Worm (Caenorhabditis elegans) whole organism, L1 larva: ENCODE measurements around the gene Y55B1BL.2.

Experiments used
- C04F5.9 ChIP-seq: sonication (generic microtip); optimal IDR thresholded peaks from 2 replicates; lab custom pipeline; 2016; ENCODE audit warnings: missing genetic modification characterization, missing compliant biosample characterization
- C16A3.4 ChIP-seq: fragments of 150-350 bp; optimal IDR thresholded peaks from 2 replicates; lab custom pipeline; 2014; ENCODE audit warnings: missing biosample characterization, missing genetic modification characterization
- aly-2 ChIP-seq: fragments of 150-350 bp; optimal IDR thresholded peaks from 2 replicates; lab custom pipeline; 2014; ENCODE audit warnings: missing biosample characterization, missing genetic modification characterization
- blmp-1 ChIP-seq: fragments of 150-350 bp; optimal IDR thresholded peaks from 2 replicates; lab custom pipeline; 2014; ENCODE audit warnings: missing biosample characterization, missing genetic modification characterization
- ceh-8 ChIP-seq: fragments of 200-800 bp; sonication (Bioruptor generic); optimal IDR thresholded peaks from 2 replicates; lab custom pipeline; 2018; ENCODE audit warnings: mild to moderate bottlenecking, missing genetic modification characterization, moderate library complexity, missing compliant biosample characterization
- ceh-82 ChIP-seq, 3 experiments: fragments of 150-350 bp in 1 of 3; sonication (generic microtip) in 2 of 3; optimal IDR thresholded peaks; 2 replicates each; lab custom pipeline; 2014 to 2017; ENCODE audit warnings: missing biosample characterization in 3 of 3, missing genetic modification characterization in 3 of 3
- ces-1 ChIP-seq: fragments of 150-350 bp; optimal IDR thresholded peaks from 2 replicates; lab custom pipeline; 2014; ENCODE audit warnings: missing biosample characterization, missing genetic modification reagents, missing genetic modification characterization
- dpl-1 ChIP-seq, 3 experiments: fragments of 150-350 bp in 2 of 3; sonication (generic microtip) in 1 of 3; optimal IDR thresholded peaks; 2 replicates each; lab custom pipeline; 2014 to 2017; ENCODE audit warnings: missing biosample characterization in 3 of 3, missing genetic modification characterization in 3 of 3, missing genetic modification reagents in 3 of 3
- dsc-1 ChIP-seq: sonication (generic microtip); optimal IDR thresholded peaks from 2 replicates; lab custom pipeline; 2016; ENCODE audit warnings: mild to moderate bottlenecking, missing genetic modification characterization, missing compliant biosample characterization
- efl-1 ChIP-seq, 4 experiments: fragments of 150-350 bp; optimal IDR thresholded peaks in 3 of 4; peaks in 1 of 4; 1 replicate in 1 of 4; 2 replicates in 3 of 4; lab custom pipeline; 2014; ENCODE audit warnings: missing biosample characterization in 2 of 4, missing genetic modification characterization in 2 of 4, missing genetic modification reagents in 2 of 4
- efl-3 ChIP-seq: fragments of 200-800 bp; sonication (Bioruptor generic); optimal IDR thresholded peaks from 2 replicates; lab custom pipeline; 2018; ENCODE audit warnings: mild to moderate bottlenecking, missing genetic modification characterization, missing compliant biosample characterization
- elt-2 ChIP-seq: sonication (generic microtip); optimal IDR thresholded peaks from 2 replicates; lab custom pipeline; 2016; ENCODE audit warnings: missing genetic modification characterization, mild to moderate bottlenecking, inconsistent platforms, missing compliant biosample characterization, missing genetic modification reagents
- elt-3 ChIP-seq, 6 experiments: fragments of 150-350 bp in 1 of 6; sonication (generic microtip); optimal IDR thresholded peaks; 2 replicates each; lab custom pipeline; 2017 to 2018; ENCODE audit warnings: missing biosample characterization in 6 of 6, missing genetic modification characterization in 6 of 6, inconsistent platforms in 1 of 6
- fkh-10 ChIP-seq: sonication (generic microtip); optimal IDR thresholded peaks from 2 replicates; lab custom pipeline; 2017; ENCODE audit warnings: missing biosample characterization, missing genetic modification reagents, missing genetic modification characterization
- fkh-8 ChIP-seq: sonication (generic microtip); optimal IDR thresholded peaks from 2 replicates; lab custom pipeline; 2016; ENCODE audit warnings: mild to moderate bottlenecking, missing genetic modification characterization, missing compliant biosample characterization
- grh-1 ChIP-seq: fragments of 200-800 bp; sonication (Bioruptor generic); IDR thresholded peaks from 2 replicates; pipeline ENCODE4 v1.3.6; 2022; ENCODE audit warnings: missing genetic modification reagents, missing genetic modification characterization, missing compliant biosample characterization
- irx-1 ChIP-seq: sonication (generic microtip); optimal IDR thresholded peaks from 2 replicates; lab custom pipeline; 2016; ENCODE audit warnings: missing genetic modification characterization, missing compliant biosample characterization
- lin-13 ChIP-seq: fragments of 150-350 bp; optimal IDR thresholded peaks from 2 replicates; lab custom pipeline; 2014; ENCODE audit warnings: missing biosample characterization, missing genetic modification reagents, missing genetic modification characterization
- lin-15B ChIP-seq: fragments of 150-350 bp; sonication (generic microtip); optimal IDR thresholded peaks from 3 replicates; lab custom pipeline; 2014; ENCODE audit warnings: missing biosample characterization, missing genetic modification characterization
- lin-35 ChIP-seq, 2 experiments: fragments of 150-350 bp; optimal IDR thresholded peaks; 2 replicates each; lab custom pipeline; 2014; ENCODE audit warnings: missing biosample characterization in 2 of 2, missing genetic modification characterization in 2 of 2, missing genetic modification reagents in 2 of 2
- lir-3 ChIP-seq: sonication (generic microtip); optimal IDR thresholded peaks from 2 replicates; lab custom pipeline; 2016; ENCODE audit warnings: mild to moderate bottlenecking, missing genetic modification characterization, moderate library complexity, missing compliant biosample characterization; ENCODE audit not compliant: poor library complexity
- lsy-2 ChIP-seq, 2 experiments: fragments of 150-350 bp; optimal IDR thresholded peaks; 2 replicates each; lab custom pipeline; 2014; ENCODE audit warnings: missing biosample characterization in 2 of 2, missing genetic modification characterization in 2 of 2
- mab-9 ChIP-seq: fragments of 200-800 bp; sonication (Bioruptor generic); IDR thresholded peaks from 2 replicates; pipeline ENCODE4 v1.3.6; 2022; ENCODE audit warnings: missing genetic modification reagents, missing genetic modification characterization, missing compliant biosample characterization
- mdl-1 ChIP-seq, 2 experiments: fragments of 150-350 bp; optimal IDR thresholded peaks; 2 replicates each; lab custom pipeline; 2014 to 2017; ENCODE audit warnings: missing biosample characterization in 2 of 2, missing genetic modification characterization in 2 of 2, inconsistent platforms in 1 of 2
- mef-2 ChIP-seq: fragments of 150-350 bp; optimal IDR thresholded peaks from 2 replicates; lab custom pipeline; 2014; ENCODE audit warnings: missing biosample characterization, missing genetic modification characterization
- nhr-19 ChIP-seq: fragments of 200-800 bp; sonication (Bioruptor generic); conservative IDR thresholded peaks from 2 replicates; pipeline ENCODE4 v1.3.6; 2022; ENCODE audit warnings: missing genetic modification characterization, missing compliant biosample characterization
- nhr-20 ChIP-seq: sonication (generic microtip); optimal IDR thresholded peaks from 2 replicates; lab custom pipeline; 2016; ENCODE audit warnings: mild to moderate bottlenecking, missing genetic modification characterization, missing compliant biosample characterization
- nhr-237 ChIP-seq: fragments of 150-350 bp; optimal IDR thresholded peaks from 2 replicates; lab custom pipeline; 2014; ENCODE audit warnings: missing biosample characterization, missing genetic modification characterization
- nhr-47 ChIP-seq: sonication (generic microtip); optimal IDR thresholded peaks from 2 replicates; lab custom pipeline; 2016; ENCODE audit warnings: mild to moderate bottlenecking, missing genetic modification characterization, moderate library complexity, missing compliant biosample characterization
- nhr-71 ChIP-seq: sonication (generic microtip); optimal IDR thresholded peaks from 2 replicates; lab custom pipeline; 2016; ENCODE audit warnings: mild to moderate bottlenecking, missing genetic modification characterization, moderate library complexity, missing compliant biosample characterization
- nhr-85 ChIP-seq: sonication (generic microtip); peaks from one replicate; lab custom pipeline; 2016; ENCODE audit warnings: missing genetic modification characterization, inconsistent platforms, missing compliant biosample characterization
- nhr-90 ChIP-seq: sonication (generic microtip); optimal IDR thresholded peaks from 2 replicates; lab custom pipeline; 2016; ENCODE audit warnings: mild to moderate bottlenecking, missing genetic modification characterization, missing compliant biosample characterization; ENCODE audit not compliant: poor library complexity
- pqm-1 ChIP-seq: sonication (generic microtip); optimal IDR thresholded peaks from 3 replicates; lab custom pipeline; 2017; ENCODE audit warnings: missing biosample characterization, missing genetic modification characterization
- rnt-1 ChIP-seq: sonication (generic microtip); optimal IDR thresholded peaks from 2 replicates; lab custom pipeline; 2016; ENCODE audit warnings: mild to moderate bottlenecking, missing genetic modification characterization, moderate library complexity, missing compliant biosample characterization
- snpc-4 ChIP-seq: fragments of 150-350 bp; optimal IDR thresholded peaks from 2 replicates; lab custom pipeline; 2014; ENCODE audit warnings: missing biosample characterization, missing genetic modification characterization
- snu-23 ChIP-seq: sonication (generic microtip); optimal IDR thresholded peaks from 2 replicates; lab custom pipeline; 2016; ENCODE audit warnings: missing genetic modification characterization, missing compliant biosample characterization
- sptf-1 ChIP-seq: fragments of 150-350 bp; optimal IDR thresholded peaks from 2 replicates; lab custom pipeline; 2014; ENCODE audit warnings: missing biosample characterization, missing genetic modification characterization
- swsn-7 ChIP-seq: sonication (generic microtip); optimal IDR thresholded peaks from 2 replicates; lab custom pipeline; 2016; ENCODE audit warnings: missing genetic modification characterization, missing compliant biosample characterization
- tbx-2 ChIP-seq: sonication (generic microtip); optimal IDR thresholded peaks from 2 replicates; lab custom pipeline; 2016; ENCODE audit warnings: missing genetic modification characterization, missing compliant biosample characterization
- unc-130 ChIP-seq: fragments of 150-350 bp; optimal IDR thresholded peaks from 2 replicates; lab custom pipeline; 2017; ENCODE audit warnings: missing biosample characterization, missing genetic modification characterization, inconsistent platforms
- unc-30 ChIP-seq: sonication (generic microtip); optimal IDR thresholded peaks from 2 replicates; lab custom pipeline; 2017; ENCODE audit warnings: missing biosample characterization, missing genetic modification characterization
- unc-86 ChIP-seq: sonication (generic microtip); optimal IDR thresholded peaks from 2 replicates; lab custom pipeline; 2016; ENCODE audit warnings: missing genetic modification characterization, missing compliant biosample characterization
- zag-1 ChIP-seq: fragments of 150-350 bp; optimal IDR thresholded peaks from 2 replicates; lab custom pipeline; 2014; ENCODE audit warnings: missing biosample characterization, missing genetic modification characterization

The Y55B1BL.2 gene

DNA sequence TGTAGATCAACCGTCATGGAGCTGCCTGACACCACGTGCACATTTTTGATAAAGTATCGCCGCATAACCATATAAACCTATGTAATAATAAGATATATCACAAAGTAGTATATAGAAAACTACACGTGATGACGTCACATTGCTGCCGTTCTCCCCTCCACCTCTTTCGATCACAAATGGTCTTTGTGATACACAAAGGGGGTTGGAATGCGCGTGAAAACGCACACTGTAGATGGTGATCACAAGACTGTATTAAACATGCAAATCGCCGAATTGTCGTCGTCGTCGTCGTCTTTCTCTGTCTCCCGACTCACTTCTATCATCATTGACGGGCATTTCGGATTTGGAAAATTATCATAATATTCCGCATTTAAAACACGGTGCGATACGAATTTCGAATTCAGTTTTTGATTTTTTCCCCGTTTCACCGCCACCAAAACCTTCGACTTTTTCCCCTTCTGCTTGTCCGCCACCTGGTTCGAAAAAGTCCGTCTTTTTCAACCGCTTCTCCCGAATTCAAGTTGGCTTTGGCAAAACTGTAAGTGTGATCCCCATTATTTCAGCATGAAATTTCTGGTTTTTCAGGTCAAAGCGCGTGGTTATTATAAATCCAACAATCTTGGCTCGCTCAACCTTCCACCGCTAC, at the start of gene Y55B1BL.2, which contains the start of gene Y55B1BL.1:
TSS of gene Y55B1BL.2 (plus strand) at position 596 of the 646 bp plus-strand sequence.
TSS of gene Y55B1BL.1 (plus strand) at position 217 of the 646 bp plus-strand sequence.
- TF ChIP-seq efl-3 (no peak), lin-35 (GFP tag; optimal IDR thresholded peaks at IDR 0.05; lab: Kevin White, UChicago) (peak in 1 of 2 experiments; percentile 63), nhr-237 (tag; lab: Kevin White, UChicago) (no peak), snpc-4 (tag; lab: Kevin White, UChicago) (no peak), efl-1 (optimal IDR thresholded peaks at IDR 0.05; lab: Kevin White, UChicago) (no peak), efl-1 (GFP tag; optimal IDR thresholded peaks at IDR 0.05 in 1 of 2; lab: Kevin White, UChicago) (no peak), blmp-1 (tag; lab: Kevin White, UChicago) (peak; percentile 43), nhr-85 (tag; lab: Kevin White, UChicago) (peak; percentile 64), C16A3.4 (tag; lab: Kevin White, UChicago) (no peak), lir-3 (tag; lab: Kevin White, UChicago) (no peak), nhr-90 (tag; lab: Kevin White, UChicago) (no peak), mdl-1 (tag; optimal IDR thresholded peaks at IDR 0.05; lab: Kevin White, UChicago) (peak in 1 of 2 experiments; percentile 49), ceh-82 (tag; optimal IDR thresholded peaks at IDR 0.05; lab: Kevin White, UChicago) (no peak), snu-23 (GFP tag; lab: Kevin White, UChicago) (peak; percentile 48), zag-1 (tag; lab: Kevin White, UChicago) (no peak), nhr-20 (peak; percentile 48), mef-2 (no peak), fkh-10 (GFP tag; lab: Kevin White, UChicago) (no peak), dpl-1 (GFP tag; optimal IDR thresholded peaks at IDR 0.05; lab: Kevin White, UChicago) (no peak), elt-3 (tag; optimal IDR thresholded peaks at IDR 0.05; lab: Kevin White, UChicago) (peak in 1 of 6 experiments; percentile 63), lsy-2 (tag; optimal IDR thresholded peaks at IDR 0.05; lab: Kevin White, UChicago) (no peak), nhr-71 (tag; lab: Kevin White, UChicago) (peak; percentile 37), lin-13 (GFP tag; lab: Kevin White, UChicago) (no peak), nhr-47 (no peak)

ce11 chrIII:352992-353391, 49.6 kb upstream of the Y55B1BL.2 start:
- TF ChIP-seq nhr-71 (tag; lab: Kevin White, UChicago) (peak; percentile 37), nhr-19 (GFP tag; lab: Robert Waterston, UW) (no peak), irx-1 (no peak), unc-86 (tag; lab: Kevin White, UChicago) (peak; percentile 22), nhr-85 (tag; lab: Kevin White, UChicago) (peak; percentile 55), dsc-1 (tag; lab: Kevin White, UChicago) (peak; percentile 51), fkh-8 (tag; lab: Kevin White, UChicago) (peak; percentile 29), ceh-8 (GFP tag; lab: Kevin White, UChicago) (peak; percentile 82), nhr-47 (peak; percentile 15)

- TF ChIP-seq grh-1, result peak; percentile 57
- peak in 1 of 2 experiments; percentile 74 for TF ChIP-seq mdl-1 (tag; optimal IDR thresholded peaks at IDR 0.05; lab: Kevin White, UChicago)
- TF ChIP-seq unc-30 (tag; lab: Kevin White, UChicago), result no peak
- TF ChIP-seq lsy-2 (tag; optimal IDR thresholded peaks at IDR 0.05; lab: Kevin White, UChicago), result peak; percentile 65 to 79
- TF ChIP-seq ceh-8 (GFP tag; lab: Kevin White, UChicago), result peak; percentile 64
- peak; percentile 33 to 83 (median 78) for TF ChIP-seq ceh-82 (tag; optimal IDR thresholded peaks at IDR 0.05; lab: Kevin White, UChicago)
- no peak for TF ChIP-seq pqm-1 (tag; lab: Kevin White, UChicago)
- no peak for TF ChIP-seq sptf-1 (tag; lab: Kevin White, UChicago)
- TF ChIP-seq unc-86 (tag; lab: Kevin White, UChicago), result peak; percentile 94
- no peak for TF ChIP-seq efl-3
- peak; percentile 57 for TF ChIP-seq unc-130 (tag; lab: Kevin White, UChicago)
- TF ChIP-seq snu-23 (GFP tag; lab: Kevin White, UChicago), result peak; percentile 97
- peak; percentile 43 for TF ChIP-seq elt-2 (tag; lab: Kevin White, UChicago)
- TF ChIP-seq elt-3 (tag; optimal IDR thresholded peaks at IDR 0.05; lab: Kevin White, UChicago), result peak in 1 of 6 experiments; percentile 66
- TF ChIP-seq dsc-1 (tag; lab: Kevin White, UChicago), result peak; percentile 89
- peak; percentile 71 for TF ChIP-seq rnt-1 (tag; lab: Kevin White, UChicago)
- TF ChIP-seq lin-15B (tag; lab: Kevin White, UChicago), result no peak
- peak; percentile 94 for TF ChIP-seq swsn-7 (tag; lab: Kevin White, UChicago)
- TF ChIP-seq mab-9 (GFP tag; lab: Robert Waterston, UW), result peak; percentile 82
- no peak for TF ChIP-seq aly-2
- peak; percentile 67 for TF ChIP-seq snpc-4 (tag; lab: Kevin White, UChicago)
- TF ChIP-seq ces-1 (GFP tag; lab: Kevin White, UChicago), result no peak
- peak; percentile 95 for TF ChIP-seq tbx-2 (tag; lab: Kevin White, UChicago)
- TF ChIP-seq C04F5.9, result peak; percentile 34
- TF ChIP-seq irx-1, result peak; percentile 82
These were observed 47.8 kb upstream of the Y55B1BL.2 start, which contains the start of gene gei-4 for ce11 chrIII:354545-355460. gei-4 (minus strand) TSS chrIII:354800.
